Worm (Caenorhabditis elegans) whole organism, late embryonic: Measurements from ENCODE around the gene clec-19.

Source experiments
- K02D7.2 ChIP-seq: sonication (generic microtip); optimal IDR thresholded peaks from 2 replicates; lab custom pipeline; 2017; ENCODE audit warnings: mild to moderate bottlenecking, missing genetic modification characterization, missing compliant biosample characterization
- Y22D7AL.16 ChIP-seq: sonication (generic microtip); optimal IDR thresholded peaks from 2 replicates; lab custom pipeline; 2016; ENCODE audit warnings: missing genetic modification characterization, missing compliant biosample characterization
- ahr-1 ChIP-seq: sonication (generic microtip); optimal IDR thresholded peaks from 2 replicates; lab custom pipeline; 2016; ENCODE audit warnings: missing genetic modification characterization, missing compliant biosample characterization
- ceh-14 ChIP-seq: sonication (generic microtip); optimal IDR thresholded peaks from 2 replicates; lab custom pipeline; 2016; ENCODE audit warnings: missing genotype, missing genetic modification characterization, missing compliant biosample characterization
- ceh-18 ChIP-seq: sonication (generic microtip); optimal IDR thresholded peaks from 2 replicates; lab custom pipeline; 2016; ENCODE audit warnings: missing genetic modification characterization, missing compliant biosample characterization
- ceh-19 ChIP-seq: fragments of 200-800 bp; sonication (Bioruptor generic); optimal IDR thresholded peaks from 2 replicates; lab custom pipeline; 2018; ENCODE audit warnings: mild to moderate bottlenecking, missing genetic modification characterization, missing compliant biosample characterization
- ceh-2 ChIP-seq: sonication (generic microtip); optimal IDR thresholded peaks from 2 replicates; lab custom pipeline; 2016; ENCODE audit warnings: missing genotype, missing genetic modification characterization, missing compliant biosample characterization
- ceh-22 ChIP-seq: sonication (generic microtip); optimal IDR thresholded peaks from 2 replicates; lab custom pipeline; 2017; ENCODE audit warnings: missing biosample characterization, missing genetic modification characterization
- ceh-24 ChIP-seq: sonication (generic microtip); optimal IDR thresholded peaks from 2 replicates; lab custom pipeline; 2016; ENCODE audit warnings: mild to moderate bottlenecking, missing genetic modification characterization, missing compliant biosample characterization
- ceh-30 ChIP-seq: fragments of 150-350 bp; optimal IDR thresholded peaks from 2 replicates; lab custom pipeline; 2014; ENCODE audit warnings: missing biosample characterization, missing genetic modification characterization
- ceh-31 ChIP-seq: sonication (generic microtip); optimal IDR thresholded peaks from 2 replicates; lab custom pipeline; 2016; ENCODE audit warnings: missing genetic modification characterization, missing compliant biosample characterization
- ceh-34 ChIP-seq: sonication (generic microtip); optimal IDR thresholded peaks from 2 replicates; lab custom pipeline; 2016; ENCODE audit warnings: mild to moderate bottlenecking, missing genetic modification characterization, missing compliant biosample characterization
- ceh-48 ChIP-seq: sonication (generic microtip); optimal IDR thresholded peaks from 2 replicates; lab custom pipeline; 2016; ENCODE audit warnings: missing genetic modification characterization, inconsistent platforms, missing compliant biosample characterization
- ceh-6 ChIP-seq: fragments of 200-800 bp; sonication (Bioruptor generic); optimal IDR thresholded peaks from 2 replicates; lab custom pipeline; 2018; ENCODE audit warnings: mild to moderate bottlenecking, missing genetic modification characterization, missing compliant biosample characterization
- ceh-9 ChIP-seq: sonication (generic microtip); optimal IDR thresholded peaks from 2 replicates; lab custom pipeline; 2016; ENCODE audit warnings: mild to moderate bottlenecking, missing genetic modification characterization, inconsistent platforms, missing compliant biosample characterization
- che-1 ChIP-seq: sonication (generic microtip); optimal IDR thresholded peaks from 2 replicates; lab custom pipeline; 2016; ENCODE audit warnings: mild to moderate bottlenecking, missing genetic modification characterization, missing compliant biosample characterization
- dmd-4 ChIP-seq: sonication (generic microtip); optimal IDR thresholded peaks from 2 replicates; lab custom pipeline; 2016; ENCODE audit warnings: borderline replicate concordance, missing genetic modification characterization, missing compliant biosample characterization
- dve-1 ChIP-seq: sonication (generic microtip); optimal IDR thresholded peaks from 2 replicates; lab custom pipeline; 2017; ENCODE audit warnings: antibody characterized with exemption, mild to moderate bottlenecking, missing genetic modification characterization, missing compliant biosample characterization
- elt-2 ChIP-seq: sonication (generic microtip); optimal IDR thresholded peaks from 2 replicates; lab custom pipeline; 2016; ENCODE audit warnings: missing genetic modification reagents, missing genetic modification characterization, missing compliant biosample characterization
- elt-4 ChIP-seq: sonication (generic microtip); optimal IDR thresholded peaks from 2 replicates; lab custom pipeline; 2016; ENCODE audit warnings: missing genetic modification characterization, missing compliant biosample characterization
- ets-4 ChIP-seq: sonication (generic microtip); optimal IDR thresholded peaks from 2 replicates; lab custom pipeline; 2016; ENCODE audit warnings: missing genetic modification characterization, missing compliant biosample characterization
- fax-1 ChIP-seq: sonication (generic microtip); optimal IDR thresholded peaks from 2 replicates; lab custom pipeline; 2016; ENCODE audit warnings: missing genotype, missing genetic modification characterization, missing compliant biosample characterization
- fkh-10 ChIP-seq: fragments of 150-350 bp; optimal IDR thresholded peaks from 2 replicates; lab custom pipeline; 2014; ENCODE audit warnings: missing biosample characterization, missing genetic modification reagents, missing genetic modification characterization
- gmeb-2 ChIP-seq: sonication (generic microtip); optimal IDR thresholded peaks from 2 replicates; lab custom pipeline; 2016; ENCODE audit warnings: missing genetic modification characterization, inconsistent platforms, missing compliant biosample characterization
- hlh-13 ChIP-seq: fragments of 200-800 bp; sonication (Bioruptor generic); optimal IDR thresholded peaks from 2 replicates; lab custom pipeline; 2018; ENCODE audit warnings: mild to moderate bottlenecking, missing genetic modification characterization, missing compliant biosample characterization
- hlh-30 ChIP-seq: sonication (generic microtip); optimal IDR thresholded peaks from 2 replicates; lab custom pipeline; 2017; ENCODE audit warnings: antibody characterized with exemption, missing genetic modification characterization, missing compliant biosample characterization; ENCODE audit not compliant: insufficient read depth
- lim-6 ChIP-seq: sonication (generic microtip); optimal IDR thresholded peaks from 2 replicates; lab custom pipeline; 2016; ENCODE audit warnings: missing genetic modification characterization, missing compliant biosample characterization
- madf-2 ChIP-seq: sonication (generic microtip); optimal IDR thresholded peaks from 2 replicates; lab custom pipeline; 2017; ENCODE audit warnings: missing genetic modification characterization, missing compliant biosample characterization
- mec-3 ChIP-seq: sonication (generic microtip); optimal IDR thresholded peaks from 2 replicates; lab custom pipeline; 2016; ENCODE audit warnings: borderline replicate concordance, missing genetic modification characterization, missing compliant biosample characterization
- nfya-1 ChIP-seq: sonication (generic microtip); optimal IDR thresholded peaks from 2 replicates; lab custom pipeline; 2017; ENCODE audit warnings: missing genetic modification characterization, mild to moderate bottlenecking, missing compliant biosample characterization, antibody characterized with exemption, moderate library complexity
- nhr-11 ChIP-seq: fragments of 150-350 bp; optimal IDR thresholded peaks from 2 replicates; lab custom pipeline; 2014; ENCODE audit warnings: missing biosample characterization, missing genetic modification characterization
- npax-4 ChIP-seq: sonication (generic microtip); optimal IDR thresholded peaks from 2 replicates; lab custom pipeline; 2016; ENCODE audit warnings: missing genetic modification characterization, missing compliant biosample characterization
- odd-2 ChIP-seq: sonication (generic microtip); optimal IDR thresholded peaks from 2 replicates; lab custom pipeline; 2017; ENCODE audit warnings: antibody characterized with exemption, mild to moderate bottlenecking, missing genetic modification characterization, missing compliant biosample characterization
- pat-9 ChIP-seq: fragments of 200-800 bp; sonication (Bioruptor generic); optimal IDR thresholded peaks from 2 replicates; lab custom pipeline; 2018; ENCODE audit warnings: mild to moderate bottlenecking, missing genetic modification characterization, moderate library complexity, missing compliant biosample characterization
- pax-1 ChIP-seq: fragments of 150-350 bp; optimal IDR thresholded peaks from 2 replicates; lab custom pipeline; 2014; ENCODE audit warnings: missing biosample characterization, missing genetic modification characterization
- pha-2 ChIP-seq: sonication (generic microtip); optimal IDR thresholded peaks from 2 replicates; lab custom pipeline; 2017; ENCODE audit warnings: mild to moderate bottlenecking, missing genetic modification characterization, missing compliant biosample characterization
- pha-4 ChIP-seq: fragments of 150-350 bp; optimal IDR thresholded peaks from 2 replicates; lab custom pipeline; 2018; ENCODE audit warnings: missing biosample characterization, missing genetic modification reagents, missing genetic modification characterization
- ref-2 ChIP-seq: sonication (generic microtip); optimal IDR thresholded peaks from 2 replicates; lab custom pipeline; 2016; ENCODE audit warnings: missing genetic modification characterization, missing compliant biosample characterization
- ttx-3 ChIP-seq: sonication (generic microtip); optimal IDR thresholded peaks from 2 replicates; lab custom pipeline; 2016; ENCODE audit warnings: missing genetic modification reagents, missing genetic modification characterization, missing compliant biosample characterization
- unc-3 ChIP-seq, 2 experiments: fragments of 200-800 bp in 1 of 2; sonication (Bioruptor generic) in 1 of 2; sonication (generic microtip) in 1 of 2; conservative IDR thresholded peaks in 1 of 2; optimal IDR thresholded peaks in 1 of 2; 2 replicates each; pipeline versions ENCODE4 v1.3.6 to Lab custom; 2016 to 2022; ENCODE audit warnings: missing compliant biosample characterization in 2 of 2, missing genetic modification characterization in 2 of 2, missing genetic modification reagents in 1 of 2
- unc-42 ChIP-seq: sonication (generic microtip); optimal IDR thresholded peaks from 2 replicates; lab custom pipeline; 2016; ENCODE audit warnings: missing genotype, missing genetic modification characterization, missing compliant biosample characterization
- unc-55 ChIP-seq: sonication (generic microtip); optimal IDR thresholded peaks from 2 replicates; lab custom pipeline; 2017; ENCODE audit warnings: missing biosample characterization, missing genetic modification reagents, missing genetic modification characterization
- zip-5 ChIP-seq: sonication (generic microtip); optimal IDR thresholded peaks from 2 replicates; lab custom pipeline; 2016; ENCODE audit warnings: missing genetic modification characterization, missing compliant biosample characterization

clec-19 gene

ce11 chrII:1714772-1715353 lies 29.4 kb upstream of the clec-19 start, which contains the start of gene btb-6:
Gene btb-6, plus strand, starts transcription at chrII:1715303.
- no peak for TF ChIP-seq gmeb-2
- no peak for TF ChIP-seq mec-3 (tag; lab: Kevin White, UChicago)

ce11 chrII:1719153-1719552 lies 25.1 kb upstream of the clec-19 start, which contains the start of gene fbxb-48:
Gene fbxb-48, minus strand, starts transcription at chrII:1719253.
- no peak for TF ChIP-seq ceh-2 (tag; lab: Kevin White, UChicago)
- TF ChIP-seq pax-1 (tag; lab: Kevin White, UChicago) = no peak
- TF ChIP-seq dve-1 (tag; lab: Kevin White, UChicago) = no peak
- no peak for TF ChIP-seq lim-6 (tag; lab: Kevin White, UChicago)

ce11 chrII:1722394-1722793 lies 21.9 kb upstream of the clec-19 start, which contains the start of the genes fbxb-5 and btb-8:
Gene fbxb-5, minus strand, starts transcription at chrII:1722494.
Gene btb-8, plus strand, starts transcription at chrII:1722770.
- TF ChIP-seq ceh-9 (tag; lab: Kevin White, UChicago) (no peak), lim-6 (tag; lab: Kevin White, UChicago) (no peak), unc-42 (no peak), ceh-22 (tag; lab: Kevin White, UChicago) (no peak), gmeb-2 (no peak), fax-1 (tag; lab: Kevin White, UChicago) (no peak), Y22D7AL.16 (tag; lab: Kevin White, UChicago) (no peak), nfya-1 (tag; lab: Kevin White, UChicago) (no peak), pha-2 (tag; lab: Kevin White, UChicago) (no peak), pat-9 (tag; lab: Kevin White, UChicago) (no peak), fkh-10 (GFP tag; lab: Kevin White, UChicago) (no peak), unc-55 (GFP tag; lab: Kevin White, UChicago) (no peak), hlh-30 (tag; lab: Kevin White, UChicago) (no peak), ttx-3 (tag; lab: Kevin White, UChicago) (no peak), madf-2 (tag; lab: Kevin White, UChicago) (no peak), odd-2 (no peak), ceh-48 (tag; lab: Kevin White, UChicago) (no peak), ahr-1 (tag; lab: Kevin White, UChicago) (no peak), ceh-19 (GFP tag; lab: Kevin White, UChicago) (no peak), mec-3 (tag; lab: Kevin White, UChicago) (no peak)

ce11 chrII:1724314-1724713 lies 20.0 kb upstream of the clec-19 start, which contains the start of gene fbxb-11:
Gene fbxb-11, plus strand, starts transcription at chrII:1724614.
- no peak for TF ChIP-seq ceh-30 (tag; lab: Kevin White, UChicago)
- no peak for TF ChIP-seq madf-2 (tag; lab: Kevin White, UChicago)
- TF ChIP-seq ceh-48 (tag; lab: Kevin White, UChicago) = no peak
- TF ChIP-seq ceh-14 (tag; lab: Kevin White, UChicago) = no peak
- TF ChIP-seq pha-4 = no peak
- TF ChIP-seq npax-4 (tag; lab: Kevin White, UChicago) = no peak
- TF ChIP-seq ceh-18 = no peak
- no peak for TF ChIP-seq che-1 (tag; lab: Kevin White, UChicago)
- no peak for TF ChIP-seq ref-2 (tag; lab: Kevin White, UChicago)
- no peak for TF ChIP-seq unc-42
- TF ChIP-seq ceh-31 (tag; lab: Kevin White, UChicago) = no peak
- no peak for TF ChIP-seq ceh-9 (tag; lab: Kevin White, UChicago)
- TF ChIP-seq ceh-24 (tag; lab: Kevin White, UChicago) = no peak
- no peak for TF ChIP-seq elt-4 (tag; lab: Kevin White, UChicago)

- TF ChIP-seq zip-5 = no peak
- no peak for TF ChIP-seq elt-4 (tag; lab: Kevin White, UChicago)
- TF ChIP-seq elt-2 = no peak
- TF ChIP-seq dmd-4 (tag; lab: Kevin White, UChicago) = no peak
- no peak for TF ChIP-seq unc-3 (GFP tag; conservative IDR thresholded peaks at IDR 0.05; lab: Robert Waterston, UW)
- TF ChIP-seq unc-3 (tag; optimal IDR thresholded peaks at IDR 0.05; lab: Kevin White, UChicago) = no peak
- TF ChIP-seq odd-2 = no peak
- TF ChIP-seq ets-4 (tag; lab: Kevin White, UChicago) = no peak
- TF ChIP-seq che-1 (tag; lab: Kevin White, UChicago) = no peak
- TF ChIP-seq K02D7.2 (tag; lab: Kevin White, UChicago) = no peak
- TF ChIP-seq hlh-13 = no peak
- no peak for TF ChIP-seq ceh-14 (tag; lab: Kevin White, UChicago)
- TF ChIP-seq ceh-34 = no peak
- TF ChIP-seq ceh-48 (tag; lab: Kevin White, UChicago) = no peak
- no peak for TF ChIP-seq ceh-6
- no peak for TF ChIP-seq nhr-11 (tag; lab: Kevin White, UChicago)
- no peak for TF ChIP-seq ceh-22 (tag; lab: Kevin White, UChicago)
Observed at ce11 chrII:1725735-1726134, 18.5 kb upstream of the clec-19 start, which contains the start of gene F45C12.17. Gene F45C12.17, plus strand, starts transcription at chrII:1726111.
